Worm (Caenorhabditis elegans): ENCODE results near the gene rrf-3.

rrf-3 gene

ce11 chrII:8204039-8204438, 41.8 kb downstream of the rrf-3 start, which contains the start of gene col-76:
TSS of gene col-76 (plus strand) at chrII:8204339.
- TF ChIP-seq tlp-1 (tag; optimal IDR thresholded peaks at IDR 0.05): no peak
- TF ChIP-seq fkh-10 (GFP tag; optimal IDR thresholded peaks at IDR 0.05): no peak
- TF ChIP-seq nhr-237 (tag; optimal IDR thresholded peaks at IDR 0.05): no peak
- no peak for TF ChIP-seq nhr-77 (tag; optimal IDR thresholded peaks at IDR 0.05)
- TF ChIP-seq rnt-1 (tag; optimal IDR thresholded peaks at IDR 0.05): no peak
- no peak for TF ChIP-seq lin-35 (GFP tag; optimal IDR thresholded peaks at IDR 0.05)
- TF ChIP-seq lir-3 (tag; optimal IDR thresholded peaks at IDR 0.05; ENCODE audit: poor library complexity): no peak
- TF ChIP-seq pax-3 (tag; optimal IDR thresholded peaks at IDR 0.05): no peak
- no peak for TF ChIP-seq nhr-71 (tag; optimal IDR thresholded peaks at IDR 0.05)
- no peak for TF ChIP-seq C16A3.4 (tag; optimal IDR thresholded peaks at IDR 0.05)
- TF ChIP-seq fos-1 (tag; optimal IDR thresholded peaks at IDR 0.05): no peak
- no peak for TF ChIP-seq lin-15B (tag; optimal IDR thresholded peaks at IDR 0.05)
- no peak for TF ChIP-seq elt-3 (tag; optimal IDR thresholded peaks at IDR 0.05)

- TF ChIP-seq efl-1 (optimal IDR thresholded peaks at IDR 0.05) (no peak), efl-1 (GFP tag; optimal IDR thresholded peaks at IDR 0.05 in 1 of 2) (peak in 1 of 2 experiments; percentile 79), elt-2 (tag; optimal IDR thresholded peaks at IDR 0.05) (peak; percentile 30), snu-23 (GFP tag; optimal IDR thresholded peaks at IDR 0.05) (no peak), nhr-77 (tag; optimal IDR thresholded peaks at IDR 0.05) (no peak)
These were observed 43.3 kb downstream of the rrf-3 start for ce11 chrII:8205612-8206011.

- TF ChIP-seq ceh-82 (tag; optimal IDR thresholded peaks at IDR 0.05) (no peak), nhr-85 (tag) (no peak), lin-15B (tag; optimal IDR thresholded peaks at IDR 0.05) (no peak), alr-1 (tag; optimal IDR thresholded peaks at IDR 0.05; ENCODE audit: borderline replicate concordance) (no peak), ama-1 (optimal IDR thresholded peaks at IDR 0.05) (no peak), Y116A8C.19 (tag; optimal IDR thresholded peaks at IDR 0.05; ENCODE audit: borderline replicate concordance) (no peak), sup-37 (GFP tag; optimal IDR thresholded peaks at IDR 0.05) (no peak), nhr-47 (tag; optimal IDR thresholded peaks at IDR 0.05) (no peak), nhr-11 (tag; optimal IDR thresholded peaks at IDR 0.05) (no peak), lin-39 (tag; optimal IDR thresholded peaks at IDR 0.05) (no peak), ceh-88 (GFP tag; IDR thresholded peaks at IDR 0.05) (no peak), nhr-19 (GFP tag; conservative IDR thresholded peaks at IDR 0.05) (no peak), mdl-1 (tag; optimal IDR thresholded peaks at IDR 0.05) (no peak), dpl-1 (GFP tag; optimal IDR thresholded peaks at IDR 0.05) (no peak)
These were observed 47.2 kb downstream of the rrf-3 start, which contains the start of gene M110.8 for ce11 chrII:8209476-8209875. TSS of gene M110.8 (minus strand) at chrII:8209576.

- no peak for TF ChIP-seq unc-130 (tag; optimal IDR thresholded peaks at IDR 0.05)
- TF ChIP-seq unc-62 (GFP tag; optimal IDR thresholded peaks at IDR 0.05): no peak
- TF ChIP-seq pqm-1 (tag; optimal IDR thresholded peaks at IDR 0.05): no peak
- TF ChIP-seq blmp-1 (tag; optimal IDR thresholded peaks at IDR 0.05): no peak
- no peak for TF ChIP-seq xbp-1 (tag; optimal IDR thresholded peaks at IDR 0.05)
- TF ChIP-seq nhr-20 (tag; optimal IDR thresholded peaks at IDR 0.05): no peak
- TF ChIP-seq alr-1 (tag; optimal IDR thresholded peaks at IDR 0.05; ENCODE audit: borderline replicate concordance): no peak
- TF ChIP-seq mab-9 (GFP tag; IDR thresholded peaks at IDR 0.05): no peak
- TF ChIP-seq sox-4 (tag; optimal IDR thresholded peaks at IDR 0.05): no peak
- TF ChIP-seq snu-23 (GFP tag; optimal IDR thresholded peaks at IDR 0.05): no peak
- no peak for TF ChIP-seq jun-1 (tag; optimal IDR thresholded peaks at IDR 0.05)
- no peak for TF ChIP-seq sup-37 (GFP tag; optimal IDR thresholded peaks at IDR 0.05)
These were observed 50.4 kb downstream of the rrf-3 start, which contains the start of gene twk-3 for ce11 chrII:8212680-8213079. TSS of gene twk-3 (minus strand) at chrII:8212780.
